Fruit fly (Drosophila melanogaster): ENCODE data around the gene capt.

Gene capt

dm6 chr2L:1177522-1177921 is 19.5 kb upstream of the capt start, which contains the start of gene CG4896 (continued):
- TF ChIP-seq CG11247 (GFP tag; IDR thresholded peaks at IDR 0.05) = no peak
- TF ChIP-seq CG31388 (GFP tag; optimal IDR thresholded peaks at IDR 0.05) = no peak
- no peak for TF ChIP-seq CG10543 (GFP tag; optimal IDR thresholded peaks at IDR 0.05)
- no peak for TF ChIP-seq D (optimal IDR thresholded peaks at IDR 0.05)
- no peak for TF ChIP-seq D (GFP tag; optimal IDR thresholded peaks at IDR 0.05)
- no peak for TF ChIP-seq CG2712 (tag; optimal IDR thresholded peaks at IDR 0.05)
- no peak for TF ChIP-seq CG11456 (GFP tag; IDR thresholded peaks at IDR 0.05)
- TF ChIP-seq Poxn (GFP tag; IDR thresholded peaks at IDR 0.05) = no peak
- no peak for TF ChIP-seq p53 (GFP tag; optimal IDR thresholded peaks at IDR 0.05)
- TF ChIP-seq wek (GFP tag; optimal IDR thresholded peaks at IDR 0.05) = no peak
- TF ChIP-seq trem (tag; optimal IDR thresholded peaks at IDR 0.05) = no peak
- peak; percentile 36 for TF ChIP-seq zfh2 (GFP tag; optimal IDR thresholded peaks at IDR 0.05)
- TF ChIP-seq jing (GFP tag; optimal IDR thresholded peaks at IDR 0.05) = no peak
- TF ChIP-seq disco-r (GFP tag; optimal IDR thresholded peaks at IDR 0.05) = no peak
- no peak for TF ChIP-seq CG17568 (GFP tag; optimal IDR thresholded peaks at IDR 0.05)
- TF ChIP-seq Sox100B (GFP tag; optimal IDR thresholded peaks at IDR 0.05) = no peak
- no peak for TF ChIP-seq CG17912 (GFP tag; optimal IDR thresholded peaks at IDR 0.05)
- TF ChIP-seq dm (GFP tag; optimal IDR thresholded peaks at IDR 0.05) = no peak
- TF ChIP-seq lab (GFP tag; optimal IDR thresholded peaks at IDR 0.05) = no peak
- TF ChIP-seq CG6689 (GFP tag; IDR thresholded peaks at IDR 0.05) = no peak
- TF ChIP-seq CG10274 (GFP tag; optimal IDR thresholded peaks at IDR 0.05) = no peak
- no peak for TF ChIP-seq chm (GFP tag; IDR thresholded peaks at IDR 0.05)
- no peak for TF ChIP-seq Spps (tag; optimal IDR thresholded peaks at IDR 0.05)
- TF ChIP-seq slou (GFP tag; optimal IDR thresholded peaks at IDR 0.05) = no peak
- no peak for TF ChIP-seq CG13424 (tag; optimal IDR thresholded peaks at IDR 0.05)
- TF ChIP-seq dysf (GFP tag; IDR thresholded peaks at IDR 0.05) = no peak
- no peak for TF ChIP-seq tup (GFP tag; optimal IDR thresholded peaks at IDR 0.05)
- TF ChIP-seq gem (tag; optimal IDR thresholded peaks at IDR 0.05) = no peak
- peak; percentile 7 for TF ChIP-seq CG34376 (GFP tag; optimal IDR thresholded peaks at IDR 0.05)
- no peak for TF ChIP-seq CG9817 (tag; optimal IDR thresholded peaks at IDR 0.05)
- TF ChIP-seq onecut (GFP tag; IDR thresholded peaks at IDR 0.05) = no peak; the same call in 1 of the 2 replicates
- TF ChIP-seq CG1233 (GFP tag; optimal IDR thresholded peaks at IDR 0.05) = no peak
- no peak for TF ChIP-seq kay (GFP tag; optimal IDR thresholded peaks at IDR 0.05)
- peak; percentile 41 for TF ChIP-seq CG12659 (GFP tag; optimal IDR thresholded peaks at IDR 0.05)
- TF ChIP-seq lmd (GFP tag; IDR thresholded peaks at IDR 0.05) = no peak
- 0 out of 2 replicates have a peak, but pooled peaks have one; percentile 48 for TF ChIP-seq sna (GFP tag; IDR thresholded peaks at IDR 0.05; ENCODE audit: partially characterized antibody)
- no peak for TF ChIP-seq CG4328 (GFP tag; optimal IDR thresholded peaks at IDR 0.05)
- no peak for TF ChIP-seq nerfin-1 (tag; optimal IDR thresholded peaks at IDR 0.05)
- TF ChIP-seq CG13296 (GFP tag; optimal IDR thresholded peaks at IDR 0.05) = no peak
- peak; percentile 85 for TF ChIP-seq MBD-R2 (GFP tag; IDR thresholded peaks at IDR 0.05)
- TF ChIP-seq CoRest (tag; optimal IDR thresholded peaks at IDR 0.05) = peak; percentile 29
- peak; percentile 18 for TF ChIP-seq CG33213 (GFP tag; optimal IDR thresholded peaks at IDR 0.05)
- TF ChIP-seq otp (GFP tag; IDR thresholded peaks at IDR 0.05) = no peak
- TF ChIP-seq HLH54F (GFP tag; optimal IDR thresholded peaks at IDR 0.05) = no peak
- TF ChIP-seq toy (GFP tag; IDR thresholded peaks at IDR 0.05) = no peak
- no peak for TF ChIP-seq CG6683 (GFP tag; optimal IDR thresholded peaks at IDR 0.05)
- TF ChIP-seq stwl (tag; optimal IDR thresholded peaks at IDR 0.05) = peak; percentile 82
- no peak for TF ChIP-seq CG12744 (GFP tag; optimal IDR thresholded peaks at IDR 0.05)
- TF ChIP-seq CG7372 (GFP tag; IDR thresholded peaks at IDR 0.05) = no peak
- TF ChIP-seq hth (optimal IDR thresholded peaks at IDR 0.05) = no peak
- no peak for TF ChIP-seq ssp (GFP tag; IDR thresholded peaks at IDR 0.05)
- TF ChIP-seq odd (GFP tag; optimal IDR thresholded peaks at IDR 0.05) = no peak
- TF ChIP-seq sim (GFP tag; IDR thresholded peaks at IDR 0.05) = no peak
